Worm (Caenorhabditis elegans) whole organism, L4 larva: ENCODE data around the gene F13H10.1.

Source experiments
- ceh-32 ChIP-seq: sonication (generic microtip); optimal IDR thresholded peaks from 2 replicates; lab custom pipeline; 2016; ENCODE audit warnings: mild to moderate bottlenecking, missing genetic modification characterization, missing compliant biosample characterization; ENCODE audit not compliant: poor library complexity
- egl-43 ChIP-seq: fragments of 200-800 bp; sonication (Bioruptor generic); IDR thresholded peaks from 2 replicates; pipeline ENCODE4 v1.3.6; 2022; ENCODE audit warnings: missing genetic modification reagents, missing genetic modification characterization, missing compliant biosample characterization
- lin-13 ChIP-seq: fragments of 150-350 bp; optimal IDR thresholded peaks from 2 replicates; lab custom pipeline; 2014; ENCODE audit warnings: missing biosample characterization, missing genetic modification reagents, missing genetic modification characterization
- mep-1 ChIP-seq: fragments of 150-350 bp; sonication (generic microtip); optimal IDR thresholded peaks from 3 replicates; lab custom pipeline; 2014; ENCODE audit warnings: missing biosample characterization, missing genetic modification characterization
- pqm-1 ChIP-seq: sonication (generic microtip); optimal IDR thresholded peaks from 2 replicates; lab custom pipeline; 2017; ENCODE audit warnings: missing biosample characterization, missing genetic modification characterization

- no peak for TF ChIP-seq lin-13 (GFP tag; lab: Kevin White, UChicago)
- no peak for TF ChIP-seq pqm-1 (tag; lab: Kevin White, UChicago)
- no peak for TF ChIP-seq mep-1 (tag; lab: Kevin White, UChicago)
- no peak for TF ChIP-seq ceh-32 (tag; lab: Kevin White, UChicago)
- TF ChIP-seq egl-43, result no peak
These were observed 25.0 kb downstream of the F13H10.1 start, which contains the start of gene hrg-5 for ce11 chrIV:11029412-11029811.
